Worm (Caenorhabditis elegans) whole organism, mixed stage, embryonic: ENCODE results near the gene rpl-32.

ENCODE experiments used
- M03D4.4 ChIP-seq: sonication (generic microtip); optimal IDR thresholded peaks from 2 replicates; lab custom pipeline; 2017; ENCODE audit warnings: mild to moderate bottlenecking, missing genetic modification characterization, missing compliant biosample characterization
- bed-3 ChIP-seq: fragments of 200-800 bp; sonication (Bioruptor generic); optimal IDR thresholded peaks from 3 replicates; lab custom pipeline; 2018; ENCODE audit warnings: mild to moderate bottlenecking, missing genetic modification characterization, moderate library complexity, missing compliant biosample characterization
- blmp-1 ChIP-seq: fragments of 150-350 bp; optimal IDR thresholded peaks from 2 replicates; lab custom pipeline; 2014; ENCODE audit warnings: missing biosample characterization, missing genetic modification characterization
- ceh-39 ChIP-seq: fragments of 150-350 bp; optimal IDR thresholded peaks from 2 replicates; lab custom pipeline; 2014; ENCODE audit warnings: missing biosample characterization, missing genetic modification characterization
- ceh-43 ChIP-seq: fragments of 200-800 bp; sonication (Bioruptor generic); optimal IDR thresholded peaks from 2 replicates; lab custom pipeline; 2018; ENCODE audit warnings: mild to moderate bottlenecking, missing genetic modification characterization, moderate library complexity, missing compliant biosample characterization
- ceh-83 ChIP-seq: fragments of 200-800 bp; sonication (Bioruptor generic); optimal IDR thresholded peaks from 2 replicates; lab custom pipeline; 2018; ENCODE audit warnings: mild to moderate bottlenecking, missing genetic modification characterization, missing compliant biosample characterization
- ces-1 ChIP-seq: fragments of 150-350 bp; optimal IDR thresholded peaks from 2 replicates; lab custom pipeline; 2014; ENCODE audit warnings: missing biosample characterization, missing genetic modification reagents, missing genetic modification characterization
- cnd-1 ChIP-seq: fragments of 200-800 bp; sonication (Bioruptor generic); optimal IDR thresholded peaks from 2 replicates; lab custom pipeline; 2018; ENCODE audit warnings: mild to moderate bottlenecking, missing genetic modification characterization, missing compliant biosample characterization
- drap-1 ChIP-seq: fragments of 200-800 bp; sonication (Bioruptor generic); optimal IDR thresholded peaks from 3 replicates; lab custom pipeline; 2018; ENCODE audit warnings: mild to moderate bottlenecking, missing genetic modification characterization, missing compliant biosample characterization
- elt-1 ChIP-seq: sonication (generic microtip); optimal IDR thresholded peaks from 2 replicates; lab custom pipeline; 2017; ENCODE audit warnings: missing genetic modification characterization, mild to moderate bottlenecking, missing compliant biosample characterization, antibody characterized with exemption, moderate library complexity, borderline replicate concordance; ENCODE audit not compliant: insufficient read depth
- elt-3 ChIP-seq: fragments of 150-350 bp; optimal IDR thresholded peaks from 2 replicates; lab custom pipeline; 2014; ENCODE audit warnings: missing biosample characterization, missing genetic modification characterization
- flh-1 ChIP-seq: fragments of 200-800 bp; sonication (Bioruptor generic); optimal IDR thresholded peaks from 2 replicates; lab custom pipeline; 2018; ENCODE audit warnings: mild to moderate bottlenecking, missing genetic modification characterization, moderate library complexity, missing compliant biosample characterization
- ham-2 ChIP-seq: fragments of 200-800 bp; sonication (Bioruptor generic); optimal IDR thresholded peaks from 2 replicates; lab custom pipeline; 2018; ENCODE audit warnings: mild to moderate bottlenecking, missing genetic modification characterization, missing compliant biosample characterization
- hlh-1 ChIP-seq: fragments of 150-350 bp; optimal IDR thresholded peaks from 2 replicates; lab custom pipeline; 2014; ENCODE audit warnings: missing biosample characterization, missing genetic modification reagents, missing genetic modification characterization
- lin-13 ChIP-seq: fragments of 150-350 bp; optimal IDR thresholded peaks from 2 replicates; lab custom pipeline; 2014; ENCODE audit warnings: missing biosample characterization, missing genetic modification characterization
- lin-32 ChIP-seq: fragments of 200-800 bp; sonication (Bioruptor generic); optimal IDR thresholded peaks from 2 replicates; lab custom pipeline; 2018; ENCODE audit warnings: mild to moderate bottlenecking, missing genetic modification characterization, missing compliant biosample characterization
- lsy-2 ChIP-seq: fragments of 150-350 bp; optimal IDR thresholded peaks from 2 replicates; lab custom pipeline; 2014; ENCODE audit warnings: missing biosample characterization, missing genetic modification characterization
- mab-5 ChIP-seq: fragments of 150-350 bp; optimal IDR thresholded peaks from 2 replicates; lab custom pipeline; 2014; ENCODE audit warnings: missing biosample characterization, missing genetic modification characterization
- mep-1 ChIP-seq: fragments of 150-350 bp; optimal IDR thresholded peaks from 2 replicates; lab custom pipeline; 2017; ENCODE audit warnings: missing biosample characterization, missing genetic modification reagents, missing genetic modification characterization, inconsistent platforms
- mls-2 ChIP-seq: sonication (generic microtip); optimal IDR thresholded peaks from 2 replicates; lab custom pipeline; 2016; ENCODE audit warnings: mild to moderate bottlenecking, missing genetic modification characterization, moderate library complexity, missing compliant biosample characterization
- nhr-12 ChIP-seq: fragments of 150-350 bp; optimal IDR thresholded peaks from 2 replicates; lab custom pipeline; 2014; ENCODE audit warnings: missing biosample characterization, missing genetic modification characterization
- nhr-237 ChIP-seq: fragments of 150-350 bp; optimal IDR thresholded peaks from 2 replicates; lab custom pipeline; 2014; ENCODE audit warnings: missing biosample characterization, missing genetic modification characterization
- nhr-28 ChIP-seq: fragments of 150-350 bp; optimal IDR thresholded peaks from 2 replicates; lab custom pipeline; 2014; ENCODE audit warnings: missing biosample characterization, missing genetic modification characterization
- nhr-76 ChIP-seq: sonication (generic microtip); optimal IDR thresholded peaks from 2 replicates; lab custom pipeline; 2017; ENCODE audit warnings: missing biosample characterization, missing genetic modification characterization
- pha-4 ChIP-seq: fragments of 150-350 bp; optimal IDR thresholded peaks from 2 replicates; lab custom pipeline; 2018; ENCODE audit warnings: missing biosample characterization, missing genetic modification reagents, missing genetic modification characterization
- sem-2 ChIP-seq: fragments of 200-800 bp; sonication (Bioruptor generic); optimal IDR thresholded peaks from 2 replicates; lab custom pipeline; 2018; ENCODE audit warnings: mild to moderate bottlenecking, missing genetic modification characterization, missing compliant biosample characterization
- snpc-4 ChIP-seq: fragments of 150-350 bp; optimal IDR thresholded peaks from 2 replicates; lab custom pipeline; 2014; ENCODE audit warnings: missing biosample characterization, missing genetic modification characterization
- sptf-1 ChIP-seq: sonication (generic microtip); optimal IDR thresholded peaks from 2 replicates; lab custom pipeline; 2017; ENCODE audit warnings: mild to moderate bottlenecking, missing genetic modification characterization, moderate library complexity, missing compliant biosample characterization
- tbx-8 ChIP-seq: fragments of 200-800 bp; sonication (Bioruptor generic); optimal IDR thresholded peaks from 2 replicates; lab custom pipeline; 2018; ENCODE audit warnings: mild to moderate bottlenecking, missing genetic modification characterization, moderate library complexity, missing compliant biosample characterization
- unc-120 ChIP-seq: sonication (generic microtip); optimal IDR thresholded peaks from 2 replicates; lab custom pipeline; 2017; ENCODE audit warnings: missing genetic modification characterization, missing compliant biosample characterization; ENCODE audit not compliant: poor library complexity, severe bottlenecking
- unc-39 ChIP-seq: fragments of 150-350 bp; optimal IDR thresholded peaks from 2 replicates; lab custom pipeline; 2014; ENCODE audit warnings: missing biosample characterization, missing genetic modification characterization
- unc-62 ChIP-seq: fragments of 150-350 bp; optimal IDR thresholded peaks from 2 replicates; lab custom pipeline; 2014; ENCODE audit warnings: missing biosample characterization, missing genetic modification reagents, missing genetic modification characterization
- ztf-11 ChIP-seq: fragments of 150-350 bp; optimal IDR thresholded peaks from 2 replicates; lab custom pipeline; 2014; ENCODE audit warnings: missing biosample characterization, missing genetic modification characterization

rpl-32 gene

DNA sequence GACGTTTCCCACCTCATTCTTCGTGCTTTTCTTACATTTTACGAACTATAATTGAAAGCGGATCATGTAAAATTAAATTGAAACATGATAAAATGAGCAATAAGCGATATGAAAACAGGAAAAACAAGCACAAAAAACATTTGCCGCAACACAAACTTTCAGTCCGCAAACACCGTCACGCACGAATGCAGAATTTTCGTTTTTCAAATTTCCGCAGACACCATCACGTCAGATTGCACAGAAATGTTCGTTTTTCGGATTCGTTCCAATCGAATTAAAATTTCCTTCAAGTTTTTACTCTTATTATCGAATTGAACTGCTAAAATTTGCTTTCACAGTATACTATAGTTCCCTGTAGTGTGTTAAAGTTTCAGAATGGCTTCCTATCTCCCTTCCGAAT lies 2.3 kb downstream of the rpl-32 start, which contains the start of gene chmp-7:
TSS of gene chmp-7 (plus strand) at position 369 of the 400 bp plus-strand sequence.
- TF ChIP-seq elt-1 (tag; lab: Kevin White, UChicago) = no peak
- peak; percentile 66 for TF ChIP-seq sptf-1
- TF ChIP-seq unc-62 = no peak
- no peak for TF ChIP-seq lsy-2 (tag; lab: Kevin White, UChicago)
- TF ChIP-seq bed-3 = no peak
- TF ChIP-seq snpc-4 (tag; lab: Kevin White, UChicago) = no peak
- TF ChIP-seq unc-120 (tag; lab: Kevin White, UChicago) = no peak
- TF ChIP-seq mep-1 (tag; lab: Kevin White, UChicago) = peak; percentile 94
- peak; percentile 34 for TF ChIP-seq ham-2 (GFP tag; lab: Kevin White, UChicago)
- peak; percentile 69 for TF ChIP-seq hlh-1 (tag; lab: Kevin White, UChicago)
- TF ChIP-seq cnd-1 = no peak
- TF ChIP-seq unc-39 (tag; lab: Kevin White, UChicago) = no peak
- peak; percentile 85 for TF ChIP-seq lin-13 (tag; lab: Kevin White, UChicago)
- no peak for TF ChIP-seq nhr-76
- TF ChIP-seq ces-1 (GFP tag; lab: Kevin White, UChicago) = peak; percentile 94
- no peak for TF ChIP-seq ceh-43
- TF ChIP-seq nhr-12 (tag; lab: Kevin White, UChicago) = no peak
- no peak for TF ChIP-seq mab-5 (tag; lab: Kevin White, UChicago)
- no peak for TF ChIP-seq lin-32
- peak; percentile 36 for TF ChIP-seq mls-2 (tag; lab: Kevin White, UChicago)
- TF ChIP-seq ceh-39 (tag; lab: Kevin White, UChicago) = peak; percentile 67
- TF ChIP-seq M03D4.4 (tag; lab: Kevin White, UChicago) = peak; percentile 53
- TF ChIP-seq tbx-8 (GFP tag; lab: Kevin White, UChicago) = peak; percentile 7
- TF ChIP-seq elt-3 (tag; lab: Kevin White, UChicago) = no peak
- TF ChIP-seq drap-1 (GFP tag; lab: Kevin White, UChicago) = peak; percentile 65
- TF ChIP-seq sem-2 (GFP tag; lab: Kevin White, UChicago) = no peak
- peak; percentile 47 for TF ChIP-seq pha-4 (tag; lab: Kevin White, UChicago)
- no peak for TF ChIP-seq nhr-237 (tag; lab: Kevin White, UChicago)

- TF ChIP-seq drap-1 (GFP tag; lab: Kevin White, UChicago) (no peak), nhr-237 (tag; lab: Kevin White, UChicago) (no peak), nhr-76 (no peak), unc-62 (no peak), ztf-11 (tag; lab: Kevin White, UChicago) (no peak), mls-2 (tag; lab: Kevin White, UChicago) (no peak), nhr-28 (no peak), blmp-1 (tag; lab: Kevin White, UChicago) (no peak), mab-5 (tag; lab: Kevin White, UChicago) (no peak), bed-3 (no peak), sem-2 (GFP tag; lab: Kevin White, UChicago) (no peak), ceh-83 (GFP tag; lab: Kevin White, UChicago) (no peak), sptf-1 (no peak), ces-1 (GFP tag; lab: Kevin White, UChicago) (no peak), ceh-43 (no peak), lin-32 (no peak)
These were observed 3.3 kb downstream of the rpl-32 start, which contains the start of gene T24B8.7 for ce11 chrII:9053564-9053963. TSS of gene T24B8.7 (minus strand) at chrII:9053664.

DNA sequence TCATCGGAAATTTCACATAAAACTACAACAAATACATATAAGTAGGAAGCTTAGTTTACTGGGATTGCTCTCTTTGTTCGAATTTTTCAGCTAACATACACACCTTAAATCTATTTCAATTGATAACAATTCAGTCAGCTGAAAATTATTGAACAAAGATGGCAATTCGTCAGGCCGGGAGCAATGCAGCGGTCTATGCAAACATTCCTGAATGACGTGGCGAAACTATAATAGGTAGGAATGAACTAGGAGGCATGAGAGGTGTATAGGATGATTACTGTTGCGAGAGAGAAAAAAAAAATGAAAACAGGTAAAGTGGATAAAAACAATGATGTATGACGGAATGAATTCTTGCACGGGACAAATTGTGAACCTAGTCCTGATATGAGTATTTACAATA lies 14.8 kb downstream of the rpl-32 start:
- TF ChIP-seq nhr-12 (tag; lab: Kevin White, UChicago) (no peak), flh-1 (GFP tag; lab: Kevin White, UChicago) (no peak), lin-13 (tag; lab: Kevin White, UChicago) (no peak), nhr-237 (tag; lab: Kevin White, UChicago) (no peak), hlh-1 (tag; lab: Kevin White, UChicago) (no peak), sptf-1 (no peak), cnd-1 (no peak), drap-1 (GFP tag; lab: Kevin White, UChicago) (no peak), lsy-2 (tag; lab: Kevin White, UChicago) (no peak), tbx-8 (GFP tag; lab: Kevin White, UChicago) (no peak), nhr-76 (no peak)

ce11 chrII:9041306-9041705 lies 15.6 kb downstream of the rpl-32 start, which contains the start of gene F37B12.3:
TSS of gene F37B12.3 (minus strand) at chrII:9041406.
- TF ChIP-seq unc-62 = no peak
- TF ChIP-seq lsy-2 (tag; lab: Kevin White, UChicago) = no peak
- TF ChIP-seq sem-2 (GFP tag; lab: Kevin White, UChicago) = no peak
- no peak for TF ChIP-seq nhr-237 (tag; lab: Kevin White, UChicago)
- TF ChIP-seq unc-39 (tag; lab: Kevin White, UChicago) = no peak
- TF ChIP-seq mep-1 (tag; lab: Kevin White, UChicago) = no peak
